Fruit fly (Drosophila melanogaster) whole organism, adult: ENCODE measurements around the gene CG34451.

Source experiments
- CG1620 ChIP-seq: fragments of 200-800 bp; sonication (Bioruptor generic); optimal IDR thresholded peaks from 2 replicates; lab custom pipeline; 2016; ENCODE audit warnings: missing biosample characterization, missing genetic modification characterization
- CG7045 ChIP-seq: fragments of 200-800 bp; sonication (Bioruptor generic); optimal IDR thresholded peaks from 2 replicates; lab custom pipeline; 2017; ENCODE audit warnings: missing biosample characterization, mild to moderate bottlenecking, missing genetic modification characterization
- Hr96 ChIP-seq: fragments of 200-800 bp; sonication (Bioruptor generic); optimal IDR thresholded peaks from 2 replicates; lab custom pipeline; 2016; ENCODE audit warnings: missing biosample characterization, missing genetic modification characterization
- kay ChIP-seq: fragments of 200-800 bp; sonication (Bioruptor generic); peaks from one replicate; lab custom pipeline; 2016; ENCODE audit warnings: missing biosample characterization, missing genetic modification characterization, borderline replicate concordance
- ovo ChIP-seq: fragments of 200-800 bp; sonication (Bioruptor generic); optimal IDR thresholded peaks from 2 replicates; lab custom pipeline; 2016; ENCODE audit warnings: missing biosample characterization, missing genetic modification characterization
- pad ChIP-seq: fragments of 200-800 bp; sonication (Bioruptor generic); optimal IDR thresholded peaks from 3 replicates; lab custom pipeline; 2017; ENCODE audit warnings: missing biosample characterization, missing genetic modification characterization, mild to moderate bottlenecking, moderate library complexity, missing genetic modification reagents
- tj ChIP-seq: fragments of 200-800 bp; sonication (Bioruptor generic); optimal IDR thresholded peaks from 3 replicates; lab custom pipeline; 2017; ENCODE audit warnings: missing biosample characterization, mild to moderate bottlenecking, missing genetic modification characterization, moderate library complexity
- toe ChIP-seq: fragments of 200-800 bp; sonication (Bioruptor generic); optimal IDR thresholded peaks from 2 replicates; lab custom pipeline; 2016; ENCODE audit warnings: missing biosample characterization, missing genetic modification characterization

- TF ChIP-seq pad (no peak), ovo (no peak), kay (no peak), tj (GFP tag; lab: Kevin White, UChicago) (no peak), CG1620 (GFP tag; lab: Kevin White, UChicago) (no peak), Hr96 (GFP tag; lab: Kevin White, UChicago) (no peak), toe (GFP tag; lab: Kevin White, UChicago) (no peak), CG7045 (no peak)
Observed at dm6 chr3L:15711164-15711563, 19.3 kb upstream of the CG34451 start.
